Worm (Caenorhabditis elegans): ENCODE results near the gene vps-24.

The vps-24 gene

DNA sequence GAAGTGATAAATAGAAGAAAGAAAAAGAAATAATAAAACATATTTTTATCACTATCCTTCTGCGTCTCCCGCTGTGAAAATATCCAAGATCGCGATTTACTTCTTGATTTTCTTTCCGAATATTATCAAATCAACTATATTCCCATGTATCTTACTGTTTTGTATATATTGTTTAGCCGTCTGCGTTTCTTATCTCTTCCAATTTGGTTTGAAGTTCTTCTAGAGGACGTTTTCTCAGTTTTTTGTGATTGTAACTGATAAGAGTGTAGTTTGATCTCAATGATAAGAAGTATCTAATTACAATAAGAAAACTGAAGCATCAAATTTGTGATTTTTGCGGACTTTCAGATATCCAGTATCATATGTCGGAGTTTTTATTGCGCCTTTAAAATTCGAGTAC, 33.1 kb upstream of the vps-24 start:
- TF ChIP-seq tab-1 (GFP tag; IDR thresholded peaks at IDR 0.05), result no peak
- TF ChIP-seq cog-1 (tag; optimal IDR thresholded peaks at IDR 0.05), result no peak
- TF ChIP-seq flt-1 (GFP tag; IDR thresholded peaks at IDR 0.05), result no peak
- no peak for TF ChIP-seq ref-1 (GFP tag; conservative IDR thresholded peaks at IDR 0.05)
- no peak for TF ChIP-seq T22C8.4 (GFP tag; IDR thresholded peaks at IDR 0.05)

DNA sequence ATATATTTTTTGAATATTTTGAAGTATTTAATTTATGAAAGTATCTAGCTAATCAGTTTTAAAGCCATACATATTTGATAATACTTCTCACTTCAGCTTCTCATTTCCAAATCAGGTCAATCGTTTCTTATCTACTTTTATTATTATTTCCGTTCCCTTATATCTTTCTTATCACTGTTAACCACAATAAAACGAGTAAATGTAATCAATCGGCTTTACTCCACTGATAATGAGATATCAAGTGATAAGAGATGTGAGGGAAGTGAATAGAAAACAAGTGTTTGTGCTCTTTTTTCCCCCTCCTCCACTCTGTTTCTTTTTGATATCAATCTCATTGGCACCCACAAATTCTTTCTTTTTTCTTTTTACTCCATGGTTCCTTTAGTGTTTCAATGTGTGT, 27.2 kb upstream of the vps-24 start:
- no peak for TF ChIP-seq ref-1 (GFP tag; conservative IDR thresholded peaks at IDR 0.05)
- TF ChIP-seq ztf-23 (GFP tag; IDR thresholded peaks at IDR 0.05), result no peak
- TF ChIP-seq klf-2 (GFP tag; conservative IDR thresholded peaks at IDR 0.05), result no peak
- no peak for TF ChIP-seq cog-1 (tag; optimal IDR thresholded peaks at IDR 0.05)
- no peak for TF ChIP-seq tab-1 (GFP tag; IDR thresholded peaks at IDR 0.05)
- TF ChIP-seq ztf-29 (GFP tag; IDR thresholded peaks at IDR 0.05), result no peak
- TF ChIP-seq T22C8.4 (GFP tag; IDR thresholded peaks at IDR 0.05), result no peak
- TF ChIP-seq flt-1 (GFP tag; IDR thresholded peaks at IDR 0.05), result no peak
- no peak for TF ChIP-seq med-1 (GFP tag; optimal IDR thresholded peaks at IDR 0.05; ENCODE audit: insufficient read depth)

DNA sequence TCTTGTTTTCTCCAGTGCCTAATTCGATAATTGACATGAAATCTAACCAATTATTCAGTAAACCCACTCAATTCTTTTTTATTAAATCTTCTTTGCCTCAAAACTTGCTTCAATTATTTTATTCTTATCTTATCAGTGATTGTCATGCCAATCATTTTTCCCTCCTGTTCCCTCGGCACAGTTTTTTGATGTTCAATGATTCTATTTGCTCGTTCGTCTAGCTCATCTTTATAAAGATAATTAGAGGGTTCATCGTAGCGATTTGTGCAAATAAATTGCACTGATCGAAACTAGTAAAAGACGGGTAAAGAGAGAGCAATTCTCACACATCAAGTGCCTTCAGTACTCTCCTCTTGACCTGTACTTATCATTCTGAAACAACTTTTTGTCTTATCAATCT, 26.2 kb upstream of the vps-24 start:
- TF ChIP-seq flt-1 (GFP tag; IDR thresholded peaks at IDR 0.05), result no peak
- TF ChIP-seq cog-1 (tag; optimal IDR thresholded peaks at IDR 0.05), result no peak
- TF ChIP-seq med-1 (GFP tag; optimal IDR thresholded peaks at IDR 0.05; ENCODE audit: insufficient read depth), result no peak
- no peak for TF ChIP-seq klf-2 (GFP tag; conservative IDR thresholded peaks at IDR 0.05)
- TF ChIP-seq T22C8.4 (GFP tag; IDR thresholded peaks at IDR 0.05), result no peak
- TF ChIP-seq ztf-23 (GFP tag; IDR thresholded peaks at IDR 0.05), result no peak
- TF ChIP-seq tab-1 (GFP tag; IDR thresholded peaks at IDR 0.05), result no peak
- TF ChIP-seq ztf-29 (GFP tag; IDR thresholded peaks at IDR 0.05), result no peak

DNA sequence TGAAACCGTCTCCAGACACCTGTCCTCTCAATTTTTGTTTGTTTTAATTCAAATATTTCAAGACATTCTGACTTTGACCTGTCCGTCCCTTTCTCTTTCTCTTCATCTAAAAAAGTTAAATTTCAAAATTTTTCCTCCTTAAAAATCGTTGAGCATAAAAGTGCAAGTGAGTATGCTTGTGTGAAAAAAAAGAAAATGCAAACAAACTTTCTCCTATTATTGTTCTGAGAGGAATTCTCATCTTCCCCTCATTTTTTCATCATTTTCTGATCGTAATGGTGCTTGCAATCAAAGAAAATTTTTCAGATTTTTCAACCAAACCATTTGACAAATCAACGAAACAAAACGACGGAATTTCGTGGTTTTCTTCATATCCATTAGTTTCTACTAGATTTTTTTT, 24.9 kb upstream of the vps-24 start, which contains the start of gene shc-2:
shc-2 (plus strand) TSS at position 301 of the 400 bp plus-strand sequence.
- TF ChIP-seq cog-1 (tag; optimal IDR thresholded peaks at IDR 0.05) (no peak), ztf-29 (GFP tag; IDR thresholded peaks at IDR 0.05) (no peak), ref-1 (GFP tag; conservative IDR thresholded peaks at IDR 0.05) (no peak), klf-2 (GFP tag; conservative IDR thresholded peaks at IDR 0.05) (no peak), flt-1 (GFP tag; IDR thresholded peaks at IDR 0.05) (no peak)

DNA sequence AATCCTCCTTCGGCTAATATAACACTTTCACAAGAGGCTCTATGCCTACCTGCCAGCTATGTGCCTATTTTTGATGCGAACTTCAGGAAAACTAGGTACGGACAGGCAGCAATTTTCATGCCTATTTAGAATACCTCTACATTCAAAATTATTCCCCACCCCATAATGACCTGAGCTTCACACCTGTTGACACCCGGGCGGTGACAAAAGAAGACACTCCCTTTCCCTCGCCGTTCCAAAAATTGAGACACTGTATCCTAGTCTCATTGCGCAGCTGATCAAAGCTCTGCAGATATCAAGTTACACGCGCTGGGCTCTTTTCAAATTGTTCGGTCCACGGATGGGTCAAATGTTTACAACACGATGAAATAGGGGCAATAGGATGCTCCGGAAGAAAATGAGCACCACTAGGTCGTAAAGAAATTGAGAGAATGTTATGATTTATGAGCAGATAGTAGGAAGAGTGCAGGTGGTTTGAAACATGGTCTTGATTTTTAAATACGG, 19.3 kb upstream of the vps-24 start:
- no peak for TF ChIP-seq ref-1 (GFP tag; conservative IDR thresholded peaks at IDR 0.05)

DNA sequence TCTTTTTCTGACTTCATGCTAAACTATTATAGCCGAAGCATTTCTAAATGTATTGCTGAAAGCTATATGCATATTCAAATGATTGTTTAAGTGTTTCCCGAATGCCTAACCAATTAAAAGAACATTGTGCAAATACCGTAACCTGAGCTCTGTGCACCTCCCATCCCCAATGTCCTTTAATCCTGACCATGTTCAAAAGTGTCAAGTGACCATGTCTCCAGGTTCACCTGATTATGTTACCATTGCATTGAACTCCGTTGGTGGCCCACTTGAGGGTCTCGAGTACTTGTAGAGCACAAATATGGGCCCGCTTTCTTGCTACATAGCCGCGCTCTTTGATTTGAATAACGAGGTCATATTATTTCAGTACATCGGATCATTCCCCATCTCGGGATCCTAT, 18.5 kb upstream of the vps-24 start:
- TF ChIP-seq T22C8.4 (GFP tag; IDR thresholded peaks at IDR 0.05) (no peak), med-1 (GFP tag; optimal IDR thresholded peaks at IDR 0.05; ENCODE audit: insufficient read depth) (no peak), ztf-29 (GFP tag; IDR thresholded peaks at IDR 0.05) (no peak), klf-2 (GFP tag; conservative IDR thresholded peaks at IDR 0.05) (no peak), ztf-23 (GFP tag; IDR thresholded peaks at IDR 0.05) (no peak), tab-1 (GFP tag; IDR thresholded peaks at IDR 0.05) (no peak), cog-1 (tag; optimal IDR thresholded peaks at IDR 0.05) (no peak), ref-1 (GFP tag; conservative IDR thresholded peaks at IDR 0.05) (no peak), flt-1 (GFP tag; IDR thresholded peaks at IDR 0.05) (no peak)

DNA sequence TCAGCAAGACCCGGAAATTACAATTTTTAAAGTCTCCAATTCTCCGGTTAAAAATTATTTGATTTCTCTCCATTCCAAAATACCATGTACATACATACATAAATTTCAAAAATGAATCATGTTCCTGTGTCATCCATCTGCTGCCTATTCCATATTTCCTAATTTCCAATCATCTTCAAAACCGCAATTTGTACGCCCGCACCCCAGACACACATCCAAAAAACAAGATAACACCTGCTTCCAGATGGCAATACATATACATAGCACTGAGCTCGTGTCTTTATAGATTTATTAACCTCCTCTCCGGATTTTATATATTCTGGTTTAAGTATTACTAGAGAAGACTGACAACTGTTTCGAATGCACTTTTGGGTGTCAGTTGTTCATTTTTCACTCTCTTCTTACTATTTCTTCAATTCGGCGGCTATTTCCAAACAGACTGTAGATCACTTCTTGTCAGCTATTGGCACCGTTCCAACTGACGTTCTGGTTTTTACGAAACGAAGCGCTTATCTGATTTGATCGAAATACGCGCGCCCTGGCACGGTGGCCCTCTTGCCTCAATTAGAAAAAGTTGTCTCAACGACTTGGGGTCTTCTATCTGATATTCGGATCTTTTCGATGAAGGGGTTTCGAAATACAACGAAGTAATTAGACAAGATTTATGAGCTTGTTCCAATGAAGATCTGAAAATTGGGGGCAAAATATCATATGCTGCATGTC, 12.0 kb upstream of the vps-24 start:
- TF ChIP-seq ref-1 (GFP tag; conservative IDR thresholded peaks at IDR 0.05), result no peak
- no peak for TF ChIP-seq flt-1 (GFP tag; IDR thresholded peaks at IDR 0.05)
- no peak for TF ChIP-seq ztf-29 (GFP tag; IDR thresholded peaks at IDR 0.05)
- TF ChIP-seq tab-1 (GFP tag; IDR thresholded peaks at IDR 0.05), result no peak
- TF ChIP-seq cog-1 (tag; optimal IDR thresholded peaks at IDR 0.05), result no peak
- TF ChIP-seq ztf-23 (GFP tag; IDR thresholded peaks at IDR 0.05), result no peak
- TF ChIP-seq klf-2 (GFP tag; conservative IDR thresholded peaks at IDR 0.05), result no peak
- no peak for TF ChIP-seq T22C8.4 (GFP tag; IDR thresholded peaks at IDR 0.05)
- no peak for TF ChIP-seq med-1 (GFP tag; optimal IDR thresholded peaks at IDR 0.05; ENCODE audit: insufficient read depth)

DNA sequence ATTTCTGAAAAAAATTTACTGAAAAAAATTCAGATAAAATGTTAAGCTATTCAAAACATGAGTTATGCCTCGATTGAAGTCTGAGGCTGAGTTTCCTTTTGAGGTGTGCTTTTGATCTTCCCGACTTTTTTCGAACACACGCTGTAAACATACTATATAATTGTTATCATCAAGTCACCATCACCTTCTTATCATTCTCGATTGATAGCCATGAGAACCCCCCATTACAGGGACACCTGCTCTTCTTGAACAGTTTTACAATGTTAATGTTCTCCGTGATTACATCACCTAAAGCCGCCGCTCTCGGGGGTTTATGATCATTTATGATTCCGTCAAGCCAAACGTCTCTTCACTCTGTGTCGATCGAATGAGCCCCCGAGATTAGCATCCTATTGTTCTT, 9.6 kb upstream of the vps-24 start:
- TF ChIP-seq flt-1 (GFP tag; IDR thresholded peaks at IDR 0.05), result no peak
- no peak for TF ChIP-seq ztf-23 (GFP tag; IDR thresholded peaks at IDR 0.05)
- TF ChIP-seq cog-1 (tag; optimal IDR thresholded peaks at IDR 0.05), result no peak
- TF ChIP-seq tab-1 (GFP tag; IDR thresholded peaks at IDR 0.05), result no peak
- no peak for TF ChIP-seq ztf-29 (GFP tag; IDR thresholded peaks at IDR 0.05)
- TF ChIP-seq klf-2 (GFP tag; conservative IDR thresholded peaks at IDR 0.05), result no peak
- no peak for TF ChIP-seq ref-1 (GFP tag; conservative IDR thresholded peaks at IDR 0.05)
- TF ChIP-seq T22C8.4 (GFP tag; IDR thresholded peaks at IDR 0.05), result no peak
- TF ChIP-seq med-1 (GFP tag; optimal IDR thresholded peaks at IDR 0.05; ENCODE audit: insufficient read depth), result no peak

DNA sequence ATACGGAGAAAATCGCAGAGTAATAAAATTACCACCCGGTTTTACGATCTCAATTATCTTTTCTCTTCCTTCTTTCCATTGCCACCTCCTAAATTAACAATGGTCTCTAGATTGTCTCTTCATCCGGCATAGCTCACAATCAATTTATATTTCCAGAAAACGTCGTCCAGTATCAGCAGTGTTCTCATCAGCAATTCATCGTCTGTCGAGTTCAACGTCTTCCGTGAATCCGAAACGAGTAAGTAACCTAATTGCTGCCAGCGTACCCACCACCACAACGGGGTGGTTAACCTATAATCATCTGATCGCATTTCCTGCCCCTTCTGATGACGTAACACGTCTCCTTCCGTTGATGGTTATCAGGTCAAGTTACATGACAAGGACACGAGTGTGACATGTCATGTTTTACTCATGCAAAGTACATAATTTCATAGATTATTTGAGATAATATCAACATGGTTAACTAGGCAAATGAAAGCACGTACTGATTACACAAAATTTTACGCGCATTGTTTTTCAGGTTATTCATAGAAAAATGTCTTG, 7.8 kb upstream of the vps-24 start:
- TF ChIP-seq flt-1 (GFP tag; IDR thresholded peaks at IDR 0.05) (no peak), med-1 (GFP tag; optimal IDR thresholded peaks at IDR 0.05; ENCODE audit: insufficient read depth) (no peak), ztf-23 (GFP tag; IDR thresholded peaks at IDR 0.05) (no peak), tab-1 (GFP tag; IDR thresholded peaks at IDR 0.05) (no peak), T22C8.4 (GFP tag; IDR thresholded peaks at IDR 0.05) (no peak), ztf-29 (GFP tag; IDR thresholded peaks at IDR 0.05) (no peak), ref-1 (GFP tag; conservative IDR thresholded peaks at IDR 0.05) (no peak), cog-1 (tag; optimal IDR thresholded peaks at IDR 0.05) (no peak), klf-2 (GFP tag; conservative IDR thresholded peaks at IDR 0.05) (no peak)

DNA sequence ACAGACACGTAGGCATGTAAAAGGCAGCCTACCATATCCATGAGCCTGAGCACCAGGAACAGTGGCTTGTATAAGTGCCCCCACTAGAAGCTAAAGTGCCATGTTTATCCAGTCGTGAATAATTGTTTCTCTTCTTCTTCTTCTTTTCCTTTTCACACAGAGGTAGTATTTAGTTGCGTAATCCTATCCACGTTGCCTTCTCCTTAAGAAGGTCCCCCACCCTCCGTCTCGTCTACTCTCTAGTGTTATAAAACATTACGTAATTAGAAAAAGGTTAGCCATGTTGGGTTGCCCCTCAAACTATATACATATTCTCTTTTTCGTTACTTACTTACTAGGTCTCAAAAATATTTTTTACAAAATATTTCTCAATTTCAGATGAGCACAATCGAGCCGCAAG, 7.1 kb upstream of the vps-24 start:
- TF ChIP-seq med-1 (GFP tag; optimal IDR thresholded peaks at IDR 0.05; ENCODE audit: insufficient read depth) (no peak), ztf-23 (GFP tag; IDR thresholded peaks at IDR 0.05) (no peak), klf-2 (GFP tag; conservative IDR thresholded peaks at IDR 0.05) (no peak), flt-1 (GFP tag; IDR thresholded peaks at IDR 0.05) (no peak)
